Worm (Caenorhabditis elegans) whole organism, mixed stage, embryonic: Measurements from ENCODE around the gene H43E16.1.

Source experiments
- M03D4.4 ChIP-seq: sonication (generic microtip); optimal IDR thresholded peaks from 2 replicates; lab custom pipeline; 2017; ENCODE audit warnings: mild to moderate bottlenecking, missing genetic modification characterization, missing compliant biosample characterization
- bed-3 ChIP-seq: fragments of 200-800 bp; sonication (Bioruptor generic); optimal IDR thresholded peaks from 3 replicates; lab custom pipeline; 2018; ENCODE audit warnings: mild to moderate bottlenecking, missing genetic modification characterization, moderate library complexity, missing compliant biosample characterization
- blmp-1 ChIP-seq: fragments of 150-350 bp; optimal IDR thresholded peaks from 2 replicates; lab custom pipeline; 2014; ENCODE audit warnings: missing biosample characterization, missing genetic modification characterization
- ceh-39 ChIP-seq: fragments of 150-350 bp; optimal IDR thresholded peaks from 2 replicates; lab custom pipeline; 2014; ENCODE audit warnings: missing biosample characterization, missing genetic modification characterization
- ceh-43 ChIP-seq: fragments of 200-800 bp; sonication (Bioruptor generic); optimal IDR thresholded peaks from 2 replicates; lab custom pipeline; 2018; ENCODE audit warnings: mild to moderate bottlenecking, missing genetic modification characterization, moderate library complexity, missing compliant biosample characterization
- ceh-83 ChIP-seq: fragments of 200-800 bp; sonication (Bioruptor generic); optimal IDR thresholded peaks from 2 replicates; lab custom pipeline; 2018; ENCODE audit warnings: mild to moderate bottlenecking, missing genetic modification characterization, missing compliant biosample characterization
- ces-1 ChIP-seq: fragments of 150-350 bp; optimal IDR thresholded peaks from 2 replicates; lab custom pipeline; 2014; ENCODE audit warnings: missing biosample characterization, missing genetic modification reagents, missing genetic modification characterization
- cnd-1 ChIP-seq: fragments of 200-800 bp; sonication (Bioruptor generic); optimal IDR thresholded peaks from 2 replicates; lab custom pipeline; 2018; ENCODE audit warnings: mild to moderate bottlenecking, missing genetic modification characterization, missing compliant biosample characterization
- elt-1 ChIP-seq: sonication (generic microtip); optimal IDR thresholded peaks from 2 replicates; lab custom pipeline; 2017; ENCODE audit warnings: missing genetic modification characterization, mild to moderate bottlenecking, missing compliant biosample characterization, antibody characterized with exemption, moderate library complexity, borderline replicate concordance; ENCODE audit not compliant: insufficient read depth
- ham-2 ChIP-seq: fragments of 200-800 bp; sonication (Bioruptor generic); optimal IDR thresholded peaks from 2 replicates; lab custom pipeline; 2018; ENCODE audit warnings: mild to moderate bottlenecking, missing genetic modification characterization, missing compliant biosample characterization
- hlh-1 ChIP-seq: fragments of 150-350 bp; optimal IDR thresholded peaks from 2 replicates; lab custom pipeline; 2014; ENCODE audit warnings: missing biosample characterization, missing genetic modification reagents, missing genetic modification characterization
- lin-32 ChIP-seq: fragments of 200-800 bp; sonication (Bioruptor generic); optimal IDR thresholded peaks from 2 replicates; lab custom pipeline; 2018; ENCODE audit warnings: mild to moderate bottlenecking, missing genetic modification characterization, missing compliant biosample characterization
- lsy-2 ChIP-seq: fragments of 150-350 bp; optimal IDR thresholded peaks from 2 replicates; lab custom pipeline; 2014; ENCODE audit warnings: missing biosample characterization, missing genetic modification characterization
- mab-5 ChIP-seq: fragments of 150-350 bp; optimal IDR thresholded peaks from 2 replicates; lab custom pipeline; 2014; ENCODE audit warnings: missing biosample characterization, missing genetic modification characterization
- mls-2 ChIP-seq: sonication (generic microtip); optimal IDR thresholded peaks from 2 replicates; lab custom pipeline; 2016; ENCODE audit warnings: mild to moderate bottlenecking, missing genetic modification characterization, moderate library complexity, missing compliant biosample characterization
- nhr-12 ChIP-seq: fragments of 150-350 bp; optimal IDR thresholded peaks from 2 replicates; lab custom pipeline; 2014; ENCODE audit warnings: missing biosample characterization, missing genetic modification characterization
- nhr-2 ChIP-seq: fragments of 150-350 bp; optimal IDR thresholded peaks from 2 replicates; lab custom pipeline; 2014; ENCODE audit warnings: missing biosample characterization, missing genetic modification characterization
- nhr-237 ChIP-seq: fragments of 150-350 bp; optimal IDR thresholded peaks from 2 replicates; lab custom pipeline; 2014; ENCODE audit warnings: missing biosample characterization, missing genetic modification characterization
- nhr-28 ChIP-seq: fragments of 150-350 bp; optimal IDR thresholded peaks from 2 replicates; lab custom pipeline; 2014; ENCODE audit warnings: missing biosample characterization, missing genetic modification characterization
- nhr-76 ChIP-seq: sonication (generic microtip); optimal IDR thresholded peaks from 2 replicates; lab custom pipeline; 2017; ENCODE audit warnings: missing biosample characterization, missing genetic modification characterization
- pha-4 ChIP-seq: fragments of 150-350 bp; optimal IDR thresholded peaks from 2 replicates; lab custom pipeline; 2018; ENCODE audit warnings: missing biosample characterization, missing genetic modification reagents, missing genetic modification characterization
- sem-2 ChIP-seq: fragments of 200-800 bp; sonication (Bioruptor generic); optimal IDR thresholded peaks from 2 replicates; lab custom pipeline; 2018; ENCODE audit warnings: mild to moderate bottlenecking, missing genetic modification characterization, missing compliant biosample characterization
- snpc-4 ChIP-seq: fragments of 150-350 bp; optimal IDR thresholded peaks from 2 replicates; lab custom pipeline; 2014; ENCODE audit warnings: missing biosample characterization, missing genetic modification characterization
- sptf-1 ChIP-seq: sonication (generic microtip); optimal IDR thresholded peaks from 2 replicates; lab custom pipeline; 2017; ENCODE audit warnings: mild to moderate bottlenecking, missing genetic modification characterization, moderate library complexity, missing compliant biosample characterization
- tbx-8 ChIP-seq: fragments of 200-800 bp; sonication (Bioruptor generic); optimal IDR thresholded peaks from 2 replicates; lab custom pipeline; 2018; ENCODE audit warnings: mild to moderate bottlenecking, missing genetic modification characterization, moderate library complexity, missing compliant biosample characterization
- unc-120 ChIP-seq: sonication (generic microtip); optimal IDR thresholded peaks from 2 replicates; lab custom pipeline; 2017; ENCODE audit warnings: missing genetic modification characterization, missing compliant biosample characterization; ENCODE audit not compliant: poor library complexity, severe bottlenecking
- unc-39 ChIP-seq: fragments of 150-350 bp; optimal IDR thresholded peaks from 2 replicates; lab custom pipeline; 2014; ENCODE audit warnings: missing biosample characterization, missing genetic modification characterization
- zip-8 ChIP-seq: fragments of 150-350 bp; optimal IDR thresholded peaks from 2 replicates; lab custom pipeline; 2014; ENCODE audit warnings: missing biosample characterization, missing genetic modification characterization
- ztf-11 ChIP-seq: fragments of 150-350 bp; optimal IDR thresholded peaks from 2 replicates; lab custom pipeline; 2014; ENCODE audit warnings: missing biosample characterization, missing genetic modification characterization

H43E16.1 gene

ce11 chrII:6667534-6667933, 6.5 kb upstream of the H43E16.1 start:
- no peak for TF ChIP-seq sem-2 (GFP tag; lab: Kevin White, UChicago)
- no peak for TF ChIP-seq mls-2 (tag; lab: Kevin White, UChicago)
- TF ChIP-seq zip-8 = no peak
- no peak for TF ChIP-seq sptf-1 (tag; lab: Kevin White, UChicago)
- TF ChIP-seq pha-4 (tag; lab: Kevin White, UChicago) = no peak
- no peak for TF ChIP-seq nhr-237 (tag; lab: Kevin White, UChicago)
- TF ChIP-seq mab-5 (tag; lab: Kevin White, UChicago) = no peak

- TF ChIP-seq sem-2 (GFP tag; lab: Kevin White, UChicago) = no peak
- TF ChIP-seq elt-1 (tag; lab: Kevin White, UChicago) = no peak
- no peak for TF ChIP-seq cnd-1
- no peak for TF ChIP-seq ceh-83 (GFP tag; lab: Kevin White, UChicago)
- no peak for TF ChIP-seq ham-2
- no peak for TF ChIP-seq snpc-4
- no peak for TF ChIP-seq unc-120 (tag; lab: Kevin White, UChicago)
- TF ChIP-seq, all 35 proteins: peak for 0
Measured at ce11 chrII:6668496-6668895, 5.6 kb upstream of the H43E16.1 start.

- TF ChIP-seq ceh-39 (no peak), ces-1 (GFP tag; lab: Kevin White, UChicago) (no peak), mab-5 (tag; lab: Kevin White, UChicago) (no peak), nhr-28 (tag; lab: Kevin White, UChicago) (no peak), ceh-43 (GFP tag; lab: Kevin White, UChicago) (no peak), zip-8 (no peak), tbx-8 (GFP tag; lab: Kevin White, UChicago) (no peak), bed-3 (no peak), nhr-12 (tag; lab: Kevin White, UChicago) (no peak), hlh-1 (tag; lab: Kevin White, UChicago) (no peak)
Measured at ce11 chrII:6679724-6680123, 5.7 kb downstream of the H43E16.1 start, which contains the start of gene ift-74. Gene ift-74 (plus strand): TSS chrII:6680024.

ce11 chrII:6681478-6681877, 7.4 kb downstream of the H43E16.1 start:
- TF ChIP-seq unc-120 (tag; lab: Kevin White, UChicago) (no peak), unc-39 (tag; lab: Kevin White, UChicago) (no peak), sem-2 (GFP tag; lab: Kevin White, UChicago) (no peak), nhr-237 (tag; lab: Kevin White, UChicago) (no peak)

ce11 chrII:6682918-6683317, 8.8 kb downstream of the H43E16.1 start:
- no peak for TF ChIP-seq hlh-1 (tag; lab: Kevin White, UChicago)
- TF ChIP-seq snpc-4 = no peak
- no peak for TF ChIP-seq blmp-1 (tag; lab: Kevin White, UChicago)
- TF ChIP-seq mab-5 (tag; lab: Kevin White, UChicago) = no peak
- no peak for TF ChIP-seq elt-1 (tag; lab: Kevin White, UChicago)
- no peak for TF ChIP-seq nhr-237 (tag; lab: Kevin White, UChicago)
- no peak for TF ChIP-seq ztf-11 (tag; lab: Kevin White, UChicago)
- TF ChIP-seq tbx-8 (GFP tag; lab: Kevin White, UChicago) = no peak
- no peak for TF ChIP-seq zip-8
- TF ChIP-seq sem-2 (GFP tag; lab: Kevin White, UChicago) = no peak
- no peak for TF ChIP-seq lin-32 (GFP tag; lab: Kevin White, UChicago)
- no peak for TF ChIP-seq ham-2
- TF ChIP-seq mls-2 (tag; lab: Kevin White, UChicago) = no peak
- no peak for TF ChIP-seq sptf-1 (tag; lab: Kevin White, UChicago)
- TF ChIP-seq unc-39 (tag; lab: Kevin White, UChicago) = no peak
- TF ChIP-seq cnd-1 = no peak
- no peak for TF ChIP-seq nhr-76 (tag; lab: Kevin White, UChicago)
- TF ChIP-seq nhr-2 (tag; lab: Kevin White, UChicago) = no peak
- TF ChIP-seq, all 35 proteins: peak for 0

- no peak for TF ChIP-seq ztf-11 (tag; lab: Kevin White, UChicago)
- TF ChIP-seq nhr-12 (tag; lab: Kevin White, UChicago) = no peak
- TF ChIP-seq elt-1 (tag; lab: Kevin White, UChicago) = no peak
- TF ChIP-seq M03D4.4 (tag; lab: Kevin White, UChicago) = no peak
- peak; percentile 23 for TF ChIP-seq ham-2
- peak; percentile 8 for TF ChIP-seq lsy-2 (tag; lab: Kevin White, UChicago)
- peak; percentile 18 for TF ChIP-seq unc-120 (tag; lab: Kevin White, UChicago)
- TF ChIP-seq sptf-1 (tag; lab: Kevin White, UChicago) = no peak
- TF ChIP-seq hlh-1 (tag; lab: Kevin White, UChicago) = no peak
Measured at ce11 chrII:6683663-6684285, 9.7 kb downstream of the H43E16.1 start, which contains the start of gene gyf-1. Gene gyf-1 (plus strand): TSS chrII:6684235.
